Worm (Caenorhabditis elegans): ENCODE data around the gene C55B6.5.

The C55B6.5 gene

DNA sequence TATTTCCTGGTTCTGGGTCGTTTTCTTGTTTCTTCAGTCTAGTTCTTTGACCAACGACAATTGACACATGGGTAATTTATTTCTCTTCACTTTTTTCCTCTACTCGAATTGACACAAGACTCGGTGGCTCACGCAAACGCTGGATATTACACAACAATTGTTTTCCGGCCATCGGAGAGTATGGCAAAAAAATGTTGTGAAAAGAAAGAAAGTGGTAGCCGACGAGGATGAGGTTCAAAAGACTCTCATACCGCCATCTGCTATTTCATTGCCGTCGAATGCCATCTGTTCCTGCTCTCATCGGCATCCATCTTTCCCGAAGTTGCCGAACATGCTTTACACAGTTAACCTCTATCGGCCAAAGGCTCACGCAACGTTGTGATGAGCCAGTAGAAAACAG lies 31.6 kb upstream of the C55B6.5 start:
- TF ChIP-seq nhr-11 (tag; optimal IDR thresholded peaks at IDR 0.05), result peak; percentile 1
- TF ChIP-seq rnt-1 (tag; optimal IDR thresholded peaks at IDR 0.05), result peak; percentile 74
- no peak for TF ChIP-seq hpl-2 (GFP tag; optimal IDR thresholded peaks at IDR 0.05)
- TF ChIP-seq xbp-1 (tag; optimal IDR thresholded peaks at IDR 0.05), result peak; percentile 39
- TF ChIP-seq fkh-10 (GFP tag; optimal IDR thresholded peaks at IDR 0.05), result no peak
- peak; percentile 100 for TF ChIP-seq pag-3 (tag; optimal IDR thresholded peaks at IDR 0.05; ENCODE audit: borderline replicate concordance, insufficient read depth)
- TF ChIP-seq nhr-71 (tag; optimal IDR thresholded peaks at IDR 0.05), result peak; percentile 89
- TF ChIP-seq sox-4 (tag; optimal IDR thresholded peaks at IDR 0.05), result no peak
- TF ChIP-seq egl-27 (tag; optimal IDR thresholded peaks at IDR 0.05), result no peak
- TF ChIP-seq efl-1 (optimal IDR thresholded peaks at IDR 0.05), result peak in 1 of 2 experiments; percentile 10
- no peak for TF ChIP-seq efl-1 (GFP tag; optimal IDR thresholded peaks at IDR 0.05 in 1 of 2)
- TF ChIP-seq lin-13 (GFP tag; optimal IDR thresholded peaks at IDR 0.05), result no peak
- peak; percentile 60 for TF ChIP-seq unc-130 (tag; optimal IDR thresholded peaks at IDR 0.05)
- TF ChIP-seq ztf-4 (tag; optimal IDR thresholded peaks at IDR 0.05), result no peak
- TF ChIP-seq unc-86 (tag; optimal IDR thresholded peaks at IDR 0.05), result no peak
- TF ChIP-seq fkh-4 (tag; optimal IDR thresholded peaks at IDR 0.05; ENCODE audit: borderline replicate concordance), result peak; percentile 47
- TF ChIP-seq lir-3 (tag; optimal IDR thresholded peaks at IDR 0.05; ENCODE audit: poor library complexity), result no peak
- peak; percentile 38 to 53 for TF ChIP-seq lsy-2 (tag; optimal IDR thresholded peaks at IDR 0.05)
- TF ChIP-seq tlp-1 (tag; optimal IDR thresholded peaks at IDR 0.05), result no peak
- TF ChIP-seq jun-1 (tag; optimal IDR thresholded peaks at IDR 0.05), result no peak
- TF ChIP-seq lin-39 (tag; optimal IDR thresholded peaks at IDR 0.05), result peak; percentile 25
- TF ChIP-seq lin-14 (GFP tag; optimal IDR thresholded peaks at IDR 0.05), result peak; percentile 93
- peak; percentile 44 for TF ChIP-seq irx-1 (tag; optimal IDR thresholded peaks at IDR 0.05)
- no peak for TF ChIP-seq hlh-4 (tag; optimal IDR thresholded peaks at IDR 0.05)
- peak; percentile 14 for TF ChIP-seq nhr-47 (tag; optimal IDR thresholded peaks at IDR 0.05)
- TF ChIP-seq lin-35 (GFP tag; optimal IDR thresholded peaks at IDR 0.05), result no peak
- TF ChIP-seq grh-1 (GFP tag; IDR thresholded peaks at IDR 0.05), result no peak
- peak; percentile 49 for TF ChIP-seq swsn-7 (tag; optimal IDR thresholded peaks at IDR 0.05)
- peak; percentile 29 for TF ChIP-seq tbx-2 (tag; optimal IDR thresholded peaks at IDR 0.05)
- TF ChIP-seq snu-23 (GFP tag; optimal IDR thresholded peaks at IDR 0.05), result peak; percentile 62
- peak; percentile 67 for TF ChIP-seq nhr-19 (GFP tag; conservative IDR thresholded peaks at IDR 0.05)
- TF ChIP-seq dsc-1 (tag; optimal IDR thresholded peaks at IDR 0.05), result peak; percentile 90
- peak; percentile 62 for TF ChIP-seq nhr-20 (tag; optimal IDR thresholded peaks at IDR 0.05)
- no peak for TF ChIP-seq mdl-1 (tag; optimal IDR thresholded peaks at IDR 0.05)
- TF ChIP-seq mep-1 (tag; optimal IDR thresholded peaks at IDR 0.05), result peak; percentile 62

DNA sequence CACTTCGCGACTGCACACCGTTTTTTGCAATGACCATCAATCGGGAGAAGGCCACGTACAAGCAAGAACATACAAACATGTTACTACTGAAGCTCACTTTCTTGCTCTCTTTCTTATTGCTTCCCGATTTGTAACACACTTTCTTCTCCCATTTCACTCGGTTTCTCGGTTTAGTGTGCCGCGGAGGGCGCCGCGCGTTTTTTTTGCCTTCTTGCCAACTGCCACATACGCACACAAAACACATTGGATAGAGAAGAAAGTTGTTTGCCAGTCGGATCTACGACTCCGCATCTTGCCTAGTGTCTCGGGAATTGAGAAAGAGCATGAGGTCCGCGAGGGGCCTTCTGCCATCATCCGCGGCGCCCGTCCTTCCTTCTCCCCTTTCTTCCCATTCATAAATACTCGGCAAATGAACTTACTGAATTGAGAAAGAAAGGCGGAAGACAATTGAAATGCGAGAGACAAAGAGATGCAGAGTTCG lies 29.7 kb upstream of the C55B6.5 start:
- no peak for TF ChIP-seq zag-1 (tag; optimal IDR thresholded peaks at IDR 0.05)
- peak; percentile 73 for TF ChIP-seq dsc-1 (tag; optimal IDR thresholded peaks at IDR 0.05)
- peak; percentile 36 for TF ChIP-seq nhr-20 (tag; optimal IDR thresholded peaks at IDR 0.05)
- peak; percentile 67 for TF ChIP-seq unc-86 (tag; optimal IDR thresholded peaks at IDR 0.05)
- peak; percentile 29 to 56 (median 37) for TF ChIP-seq ceh-82 (tag; optimal IDR thresholded peaks at IDR 0.05)
- peak; percentile 83 for TF ChIP-seq tbx-2 (tag; optimal IDR thresholded peaks at IDR 0.05)
- no peak for TF ChIP-seq ztf-11 (tag; optimal IDR thresholded peaks at IDR 0.05)
- TF ChIP-seq fkh-10 (GFP tag; optimal IDR thresholded peaks at IDR 0.05), result peak; percentile 95
- peak; percentile 58 for TF ChIP-seq xbp-1 (tag; optimal IDR thresholded peaks at IDR 0.05)
- TF ChIP-seq skn-1 (tag; optimal IDR thresholded peaks at IDR 0.05), result peak; percentile 7
- peak; percentile 20 for TF ChIP-seq fkh-8 (tag; optimal IDR thresholded peaks at IDR 0.05)
- no peak for TF ChIP-seq nhr-76 (tag; optimal IDR thresholded peaks at IDR 0.05)
- TF ChIP-seq rnt-1 (tag; optimal IDR thresholded peaks at IDR 0.05), result peak; percentile 69
- TF ChIP-seq egl-13 (tag; optimal IDR thresholded peaks at IDR 0.05), result peak; percentile 41
- TF ChIP-seq C04F5.9 (tag; optimal IDR thresholded peaks at IDR 0.05), result no peak
- TF ChIP-seq nhr-47 (tag; optimal IDR thresholded peaks at IDR 0.05), result peak; percentile 57
- peak; percentile 67 for TF ChIP-seq irx-1 (tag; optimal IDR thresholded peaks at IDR 0.05)
- TF ChIP-seq lin-15B (tag; optimal IDR thresholded peaks at IDR 0.05), result no peak
- TF ChIP-seq nhr-237 (tag; optimal IDR thresholded peaks at IDR 0.05), result no peak
- peak in 1 of 2 experiments; percentile 38 for TF ChIP-seq mdl-1 (tag; optimal IDR thresholded peaks at IDR 0.05)
- peak; percentile 21 for TF ChIP-seq sup-37 (GFP tag; optimal IDR thresholded peaks at IDR 0.05)
- peak; percentile 74 for TF ChIP-seq swsn-7 (tag; optimal IDR thresholded peaks at IDR 0.05)
- peak; percentile 46 for TF ChIP-seq nhr-19 (GFP tag; conservative IDR thresholded peaks at IDR 0.05)
- peak; percentile 31 to 57 for TF ChIP-seq lsy-2 (tag; optimal IDR thresholded peaks at IDR 0.05)
- peak; percentile 8 to 14 for TF ChIP-seq efl-1 (optimal IDR thresholded peaks at IDR 0.05)
- TF ChIP-seq efl-1 (GFP tag; optimal IDR thresholded peaks at IDR 0.05 in 1 of 2), result peak in 1 of 2 experiments; percentile 14
- TF ChIP-seq mep-1 (tag; optimal IDR thresholded peaks at IDR 0.05), result peak; percentile 39
- TF ChIP-seq lin-14 (GFP tag; optimal IDR thresholded peaks at IDR 0.05), result peak; percentile 95
- TF ChIP-seq snu-23 (GFP tag; optimal IDR thresholded peaks at IDR 0.05), result peak; percentile 63
- TF ChIP-seq pag-3 (tag; optimal IDR thresholded peaks at IDR 0.05; ENCODE audit: borderline replicate concordance, insufficient read depth), result peak; percentile 72
- TF ChIP-seq nhr-71 (tag; optimal IDR thresholded peaks at IDR 0.05), result peak; percentile 84
- no peak for TF ChIP-seq snpc-4 (tag; optimal IDR thresholded peaks at IDR 0.05)
- TF ChIP-seq ceh-8 (GFP tag; optimal IDR thresholded peaks at IDR 0.05), result peak; percentile 3
- TF ChIP-seq lin-35 (GFP tag; optimal IDR thresholded peaks at IDR 0.05), result peak in 1 of 2 experiments; percentile 0
